Worm (Caenorhabditis elegans) whole organism, young adult: ENCODE measurements around the gene cya-2.

Experiments used
- K11D2.4 ChIP-seq: fragments of 200-800 bp; sonication (Bioruptor generic); IDR thresholded peaks from 2 replicates; pipeline ENCODE4 v1.3.6; 2022; ENCODE audit warnings: missing genetic modification reagents, missing genetic modification characterization, missing compliant biosample characterization
- Y53G8AR.9 ChIP-seq: fragments of 200-800 bp; sonication (Bioruptor generic); conservative IDR thresholded peaks from 2 replicates; pipeline ENCODE4 v1.3.6; 2022; ENCODE audit warnings: missing genetic modification reagents, missing genetic modification characterization, missing compliant biosample characterization
- Y56A3A.18 ChIP-seq: fragments of 200-800 bp; sonication (Bioruptor generic); IDR thresholded peaks from 2 replicates; pipeline ENCODE4 v1.3.6; 2022; ENCODE audit warnings: missing genetic modification reagents, missing genetic modification characterization, missing compliant biosample characterization
- Y79H2A.3 ChIP-seq: fragments of 200-800 bp; sonication (Bioruptor generic); conservative IDR thresholded peaks from 2 replicates; pipeline ENCODE4 v1.3.6; 2022; ENCODE audit warnings: missing genetic modification reagents, missing genetic modification characterization, missing compliant biosample characterization
- akir-1 ChIP-seq: fragments of 200-800 bp; sonication (Bioruptor generic); optimal IDR thresholded peaks from 2 replicates; lab custom pipeline; 2018; ENCODE audit warnings: mild to moderate bottlenecking, missing genetic modification characterization, moderate library complexity, missing compliant biosample characterization
- ama-1 ChIP-seq, 3 experiments: fragments of 150-350 bp in 1 of 3; sonication (generic microtip) in 2 of 3; optimal IDR thresholded peaks; 2 replicates each; lab custom pipeline; 2014 to 2018; ENCODE audit warnings: missing biosample characterization in 2 of 3, missing genetic modification characterization in 2 of 3, missing genetic modification reagents in 2 of 3
- gei-17 ChIP-seq: fragments of 200-800 bp; sonication (Bioruptor generic); optimal IDR thresholded peaks from 2 replicates; lab custom pipeline; 2018; ENCODE audit warnings: mild to moderate bottlenecking, missing genetic modification characterization, missing compliant biosample characterization
- hlh-12 ChIP-seq: sonication (generic microtip); optimal IDR thresholded peaks from 2 replicates; lab custom pipeline; 2016; ENCODE audit warnings: missing genetic modification characterization, missing compliant biosample characterization
- hsf-1 ChIP-seq: fragments of 200-800 bp; sonication (Bioruptor generic); IDR thresholded peaks from 2 replicates; pipeline ENCODE4 v1.3.6; 2022; ENCODE audit warnings: missing genetic modification reagents, missing genetic modification characterization, missing compliant biosample characterization
- nhr-90 ChIP-seq: sonication (generic microtip); optimal IDR thresholded peaks from 2 replicates; lab custom pipeline; 2016; ENCODE audit warnings: missing genotype, mild to moderate bottlenecking, missing genetic modification characterization, missing compliant biosample characterization
- sea-2 ChIP-seq: fragments of 200-800 bp; sonication (Bioruptor generic); IDR thresholded peaks from 2 replicates; pipeline ENCODE4 v1.3.6; 2022; ENCODE audit warnings: missing genetic modification characterization, missing compliant biosample characterization
- snpc-4 ChIP-seq, 5 experiments: fragments of 150-350 bp in 1 of 5; sonication (generic microtip) in 4 of 5; optimal IDR thresholded peaks; 2 replicates each; lab custom pipeline; 2014 to 2018; ENCODE audit warnings: missing genetic modification characterization in 5 of 5, missing biosample characterization in 3 of 5, antibody characterized with exemption in 2 of 5, mild to moderate bottlenecking in 2 of 5, missing compliant biosample characterization in 2 of 5, missing genotype in 2 of 5, moderate library complexity in 2 of 5, missing genetic modification reagents in 1 of 5
- tbx-9 ChIP-seq: sonication (generic microtip); optimal IDR thresholded peaks from 2 replicates; lab custom pipeline; 2016; ENCODE audit warnings: borderline replicate concordance, missing genetic modification characterization, inconsistent platforms, missing compliant biosample characterization
- ztf-25 ChIP-seq: fragments of 200-800 bp; sonication (Bioruptor generic); IDR thresholded peaks from 2 replicates; pipeline ENCODE4 v1.3.6; 2022; ENCODE audit warnings: missing genetic modification reagents, missing genetic modification characterization, missing compliant biosample characterization

ce11 chrII:2031852-2032251 is 8.4 kb upstream of the cya-2 start, which contains the start of gene bath-5:
- TF ChIP-seq hlh-12 (tag; lab: Kevin White, UChicago): no peak
- TF ChIP-seq snpc-4 (GFP tag; optimal IDR thresholded peaks at IDR 0.05; lab: Kevin White, UChicago): no peak
- TF ChIP-seq snpc-4 (tag; optimal IDR thresholded peaks at IDR 0.05; lab: Kevin White, UChicago): no peak
- TF ChIP-seq Y56A3A.18: no peak
- TF ChIP-seq Y79H2A.3 (GFP tag; lab: Robert Waterston, UW): no peak
- TF ChIP-seq sea-2 (GFP tag; lab: Robert Waterston, UW): no peak
- no peak for TF ChIP-seq nhr-90 (tag; lab: Kevin White, UChicago)
- no peak for TF ChIP-seq K11D2.4 (GFP tag; lab: Robert Waterston, UW)
- no peak for TF ChIP-seq akir-1 (GFP tag; lab: Kevin White, UChicago)
- no peak for TF ChIP-seq gei-17
- TF ChIP-seq tbx-9 (tag; lab: Kevin White, UChicago): no peak
- no peak for TF ChIP-seq Y53G8AR.9 (GFP tag; lab: Robert Waterston, UW)
- TF ChIP-seq hsf-1 (GFP tag; lab: Robert Waterston, UW): no peak
- no peak for TF ChIP-seq ama-1 (optimal IDR thresholded peaks at IDR 0.05; lab: Kevin White, UChicago)
- no peak for TF ChIP-seq ama-1 (GFP tag; optimal IDR thresholded peaks at IDR 0.05; lab: Kevin White, UChicago)
- TF ChIP-seq ztf-25 (GFP tag; lab: Robert Waterston, UW): no peak
